Fruit fly (Drosophila melanogaster) whole organism, prepupa: Measurements from ENCODE around the gene Dredd.

Experiments
- Blimp-1 ChIP-seq: fragments of 200-800 bp; sonication (Bioruptor generic); optimal IDR thresholded peaks from 3 replicates; lab custom pipeline; 2017; ENCODE audit warnings: missing biosample characterization, missing genetic modification characterization, mild to moderate bottlenecking, moderate library complexity, missing genetic modification reagents
- CG10669 ChIP-seq: fragments of 200-800 bp; sonication (Bioruptor generic); optimal IDR thresholded peaks from 3 replicates; lab custom pipeline; 2018; ENCODE audit warnings: missing biosample characterization, mild to moderate bottlenecking, missing genetic modification characterization, moderate library complexity
- CG11762 ChIP-seq: fragments of 200-800 bp; sonication (Bioruptor generic); optimal IDR thresholded peaks from 3 replicates; lab custom pipeline; 2016; ENCODE audit warnings: missing biosample characterization, missing genetic modification characterization; ENCODE audit not compliant: insufficient read depth
- CG11902 ChIP-seq: fragments of 200-800 bp; sonication (Bioruptor generic); optimal IDR thresholded peaks from 3 replicates; lab custom pipeline; 2016; ENCODE audit warnings: missing biosample characterization, missing genetic modification characterization
- CG15336 ChIP-seq: fragments of 200-800 bp; sonication (Bioruptor generic); IDR thresholded peaks from 2 replicates; pipeline ENCODE4 v1.3.6; 2022; ENCODE audit warnings: missing biosample characterization, missing genetic modification characterization
- CG1621 ChIP-seq: fragments of 200-800 bp; sonication (Bioruptor generic); optimal IDR thresholded peaks from 3 replicates; lab custom pipeline; 2018; ENCODE audit warnings: missing biosample characterization, mild to moderate bottlenecking, missing genetic modification characterization
- CG16779 ChIP-seq: fragments of 200-800 bp; sonication (Bioruptor generic); optimal IDR thresholded peaks from 3 replicates; lab custom pipeline; 2017; ENCODE audit warnings: missing biosample characterization, mild to moderate bottlenecking, missing genetic modification characterization
- CG3032 ChIP-seq: fragments of 200-800 bp; optimal IDR thresholded peaks from 2 replicates; lab custom pipeline; 2019; ENCODE audit warnings: missing biosample characterization, mild to moderate bottlenecking, missing genetic modification characterization, moderate library complexity
- CG34406 ChIP-seq: fragments of 200-800 bp; sonication (Bioruptor generic); optimal IDR thresholded peaks from 3 replicates; lab custom pipeline; 2016; ENCODE audit warnings: missing biosample characterization, missing genetic modification characterization
- CG3919 ChIP-seq: fragments of 200-800 bp; sonication (Bioruptor generic); optimal IDR thresholded peaks from 3 replicates; lab custom pipeline; 2016; ENCODE audit warnings: missing biosample characterization, missing genetic modification characterization
- CG6163 ChIP-seq: fragments of 200-800 bp; sonication (Bioruptor generic); IDR thresholded peaks from 3 replicates; pipeline ENCODE4 v1.3.6; 2022; ENCODE audit warnings: missing biosample characterization, missing genetic modification characterization
- CG6808 ChIP-seq: fragments of 200-800 bp; sonication (Bioruptor generic); optimal IDR thresholded peaks from 3 replicates; lab custom pipeline; 2017; ENCODE audit warnings: missing biosample characterization, missing genetic modification characterization, mild to moderate bottlenecking, moderate library complexity, missing genetic modification reagents
- CG6854 ChIP-seq: fragments of 200-800 bp; sonication (Bioruptor generic); optimal IDR thresholded peaks from 2 replicates; lab custom pipeline; 2017; ENCODE audit warnings: missing biosample characterization, mild to moderate bottlenecking, missing genetic modification characterization
- CG8119 ChIP-seq: fragments of 200-800 bp; sonication (Bioruptor generic); IDR thresholded peaks from 3 replicates; pipeline ENCODE4 v1.3.6; 2022; ENCODE audit warnings: missing biosample characterization, missing genetic modification characterization
- CG8319 ChIP-seq: fragments of 200-800 bp; sonication (Bioruptor generic); optimal IDR thresholded peaks from 3 replicates; lab custom pipeline; 2016; ENCODE audit warnings: missing biosample characterization, missing genetic modification characterization
- CG9139 ChIP-seq: fragments of 200-800 bp; sonication (Bioruptor generic); optimal IDR thresholded peaks from 3 replicates; lab custom pipeline; 2017; ENCODE audit warnings: missing biosample characterization, mild to moderate bottlenecking, missing genetic modification characterization
- Eip75B ChIP-seq: fragments of 200-800 bp; sonication (Bioruptor generic); optimal IDR thresholded peaks from 3 replicates; lab custom pipeline; 2016; ENCODE audit warnings: missing biosample characterization, missing genetic modification characterization
- Eip78C ChIP-seq: fragments of 200-800 bp; sonication (Bioruptor generic); peaks from one replicate; lab custom pipeline; 2016; ENCODE audit warnings: missing biosample characterization, missing genetic modification characterization
- Eip93F ChIP-seq: fragments of 200-800 bp; sonication (Bioruptor generic); optimal IDR thresholded peaks from 2 replicates; lab custom pipeline; 2016; ENCODE audit warnings: missing biosample characterization, mild to moderate bottlenecking, missing genetic modification characterization
- Ets21C ChIP-seq: fragments of 200-800 bp; sonication (Bioruptor generic); optimal IDR thresholded peaks from 3 replicates; lab custom pipeline; 2016; ENCODE audit warnings: missing biosample characterization, missing genetic modification characterization
- Ets96B ChIP-seq: fragments of 200-800 bp; optimal IDR thresholded peaks from 2 replicates; lab custom pipeline; 2019; ENCODE audit warnings: missing biosample characterization, mild to moderate bottlenecking, missing genetic modification characterization, moderate library complexity
- Gug ChIP-seq: fragments of 200-800 bp; sonication (Bioruptor generic); IDR thresholded peaks from 2 replicates; pipeline ENCODE4 v1.3.6; 2022; ENCODE audit warnings: missing biosample characterization, missing genetic modification characterization
- Hr39 ChIP-seq: fragments of 200-800 bp; sonication (Bioruptor generic); optimal IDR thresholded peaks from 2 replicates; lab custom pipeline; 2016; ENCODE audit warnings: missing biosample characterization, missing genetic modification characterization
- Hr4 ChIP-seq: fragments of 200-800 bp; sonication (Bioruptor generic); optimal IDR thresholded peaks from 3 replicates; lab custom pipeline; 2016; ENCODE audit warnings: missing biosample characterization, missing genetic modification characterization
- Lpt ChIP-seq: fragments of 200-800 bp; sonication (Bioruptor generic); optimal IDR thresholded peaks from 3 replicates; lab custom pipeline; 2016; ENCODE audit warnings: missing biosample characterization, missing genetic modification characterization
- Met ChIP-seq: fragments of 200-800 bp; sonication (Bioruptor generic); optimal IDR thresholded peaks from 3 replicates; lab custom pipeline; 2016; ENCODE audit warnings: missing biosample characterization, missing genetic modification characterization
- OdsH ChIP-seq: fragments of 200-800 bp; sonication (Bioruptor generic); optimal IDR thresholded peaks from 3 replicates; lab custom pipeline; 2016; ENCODE audit warnings: missing biosample characterization, missing genetic modification characterization
- Smox ChIP-seq: fragments of 200-800 bp; sonication (Bioruptor generic); optimal IDR thresholded peaks from 3 replicates; lab custom pipeline; 2016; ENCODE audit warnings: missing biosample characterization, missing genetic modification characterization
- Sox102F ChIP-seq: fragments of 200-800 bp; sonication (Bioruptor generic); optimal IDR thresholded peaks from 2 replicates; lab custom pipeline; 2016; ENCODE audit warnings: missing biosample characterization, mild to moderate bottlenecking, missing genetic modification characterization
- Sox14 ChIP-seq: fragments of 200-800 bp; sonication (Bioruptor generic); optimal IDR thresholded peaks from 3 replicates; lab custom pipeline; 2016; ENCODE audit warnings: missing biosample characterization, missing genetic modification characterization
- Sox15 ChIP-seq: fragments of 200-800 bp; sonication (Bioruptor generic); optimal IDR thresholded peaks from 3 replicates; lab custom pipeline; 2016; ENCODE audit warnings: missing biosample characterization, missing genetic modification characterization
- acj6 ChIP-seq: fragments of 200-800 bp; sonication (Bioruptor generic); optimal IDR thresholded peaks from 3 replicates; lab custom pipeline; 2016; ENCODE audit warnings: missing biosample characterization, missing genetic modification characterization
- dac ChIP-seq: fragments of 200-800 bp; sonication (Bioruptor generic); optimal IDR thresholded peaks from 2 replicates; lab custom pipeline; 2017; ENCODE audit warnings: missing biosample characterization, mild to moderate bottlenecking, missing genetic modification characterization
- dsx ChIP-seq: fragments of 200-800 bp; optimal IDR thresholded peaks from 3 replicates; lab custom pipeline; 2019; ENCODE audit warnings: missing biosample characterization, mild to moderate bottlenecking, missing genetic modification characterization, moderate library complexity; ENCODE audit not compliant: poor library complexity, severe bottlenecking
- eg ChIP-seq: fragments of 200-800 bp; sonication (Bioruptor generic); IDR thresholded peaks from 3 replicates; pipeline ENCODE4 v1.3.6; 2022; ENCODE audit warnings: missing biosample characterization, missing genetic modification characterization
- esn ChIP-seq: fragments of 200-800 bp; sonication (Bioruptor generic); optimal IDR thresholded peaks from 2 replicates; lab custom pipeline; 2016; ENCODE audit warnings: missing biosample characterization, mild to moderate bottlenecking, missing genetic modification characterization, moderate library complexity
- fd85E ChIP-seq: fragments of 200-800 bp; sonication (Bioruptor generic); optimal IDR thresholded peaks from 3 replicates; lab custom pipeline; 2016; ENCODE audit warnings: missing biosample characterization, missing genetic modification characterization
- fkh ChIP-seq: fragments of 200-800 bp; sonication (Bioruptor generic); optimal IDR thresholded peaks from 3 replicates; lab custom pipeline; 2017; ENCODE audit warnings: missing biosample characterization, mild to moderate bottlenecking, missing genetic modification characterization, moderate library complexity
- lz ChIP-seq: fragments of 200-800 bp; sonication (Bioruptor generic); optimal IDR thresholded peaks from 3 replicates; lab custom pipeline; 2016; ENCODE audit warnings: missing biosample characterization, missing genetic modification characterization
- net ChIP-seq: fragments of 200-800 bp; sonication (Bioruptor generic); optimal IDR thresholded peaks from 3 replicates; lab custom pipeline; 2016; ENCODE audit warnings: missing biosample characterization, missing genetic modification characterization
- pdm3 ChIP-seq: fragments of 200-800 bp; sonication (Bioruptor generic); optimal IDR thresholded peaks from 3 replicates; lab custom pipeline; 2016; ENCODE audit warnings: missing biosample characterization, missing genetic modification characterization
- salr ChIP-seq, 2 experiments: fragments of 200-800 bp; sonication (Bioruptor generic); optimal IDR thresholded peaks; 3 replicates each; lab custom pipeline; 2016 to 2018; ENCODE audit warnings: missing biosample characterization in 2 of 2, missing genetic modification characterization in 2 of 2, mild to moderate bottlenecking in 1 of 2
- spab ChIP-seq: fragments of 200-800 bp; sonication (Bioruptor generic); optimal IDR thresholded peaks from 2 replicates; lab custom pipeline; 2017; ENCODE audit warnings: missing biosample characterization, mild to moderate bottlenecking, missing genetic modification characterization, missing genetic modification reagents
- ss ChIP-seq, 2 experiments: fragments of 200-800 bp; sonication (Bioruptor generic); optimal IDR thresholded peaks; 2 replicates in 1 of 2; 3 replicates in 1 of 2; lab custom pipeline; 2017 to 2018; ENCODE audit warnings: mild to moderate bottlenecking in 2 of 2, missing biosample characterization in 2 of 2, missing genetic modification characterization in 2 of 2, moderate library complexity in 1 of 2
- svp ChIP-seq: fragments of 200-800 bp; sonication (Bioruptor generic); peaks from one replicate; lab custom pipeline; 2016; ENCODE audit warnings: missing biosample characterization, missing genetic modification characterization
- topi ChIP-seq: fragments of 200-800 bp; sonication (Bioruptor generic); optimal IDR thresholded peaks from 3 replicates; lab custom pipeline; 2016; ENCODE audit warnings: missing biosample characterization, missing genetic modification characterization
- vri ChIP-seq: fragments of 200-800 bp; sonication (Bioruptor generic); optimal IDR thresholded peaks from 3 replicates; lab custom pipeline; 2016; ENCODE audit warnings: missing biosample characterization, mild to moderate bottlenecking, missing genetic modification characterization

Dredd gene

dm6 chrX:635495-636142, at the start of gene Dredd:
Dredd (minus strand) TSS chrX:635545.
- TF ChIP-seq lz (GFP tag; lab: Kevin White, UChicago), result no peak
- TF ChIP-seq eg (GFP tag; lab: Robert Waterston, UW), result no peak
- TF ChIP-seq topi (GFP tag; lab: Kevin White, UChicago), result peak; percentile 14
- TF ChIP-seq svp (GFP tag; lab: Kevin White, UChicago), result peak; percentile 84
- TF ChIP-seq ss (GFP tag; optimal IDR thresholded peaks at IDR 0.05; lab: Kevin White, UChicago), result peak in 1 of 2 experiments; percentile 27
- TF ChIP-seq esn (GFP tag; lab: Kevin White, UChicago), result peak; percentile 27
- TF ChIP-seq Hr4, result no peak
- no peak for TF ChIP-seq Sox102F (GFP tag; lab: Kevin White, UChicago)
- no peak for TF ChIP-seq CG11762 (GFP tag; lab: Kevin White, UChicago)
- no peak for TF ChIP-seq CG15336
- TF ChIP-seq CG3919 (GFP tag; lab: Kevin White, UChicago), result no peak
- peak; percentile 24 for TF ChIP-seq Sox14
- peak; percentile 40 for TF ChIP-seq Eip78C
- TF ChIP-seq Hr39 (GFP tag; lab: Kevin White, UChicago), result no peak
- TF ChIP-seq CG11902 (GFP tag; lab: Kevin White, UChicago), result no peak
- peak; percentile 67 for TF ChIP-seq Eip93F (GFP tag; lab: Kevin White, UChicago)
- no peak for TF ChIP-seq CG3032 (tag; lab: Kevin White, UChicago)

- TF ChIP-seq CG8119 (GFP tag; lab: Robert Waterston, UW), result peak; percentile 37; the same call in 2 of the 3 replicates
- TF ChIP-seq Smox, result peak; percentile 33
- TF ChIP-seq Sox15 (GFP tag; lab: Kevin White, UChicago), result no peak
- peak; percentile 28 for TF ChIP-seq acj6
- TF ChIP-seq CG6808 (GFP tag; lab: Kevin White, UChicago), result no peak
- TF ChIP-seq CG3919 (GFP tag; lab: Kevin White, UChicago), result peak; percentile 44
- no peak for TF ChIP-seq CG6854
- no peak for TF ChIP-seq spab (GFP tag; lab: Kevin White, UChicago)
- TF ChIP-seq CG15336, result peak; percentile 49; the same call in 1 of the 2 replicates
- TF ChIP-seq OdsH (GFP tag; lab: Kevin White, UChicago), result peak; percentile 23
- peak; percentile 38 for TF ChIP-seq Hr39 (GFP tag; lab: Kevin White, UChicago)
- peak; percentile 9 for TF ChIP-seq dac (GFP tag; lab: Kevin White, UChicago)
- no peak for TF ChIP-seq Lpt (GFP tag; lab: Kevin White, UChicago)
- no peak for TF ChIP-seq CG11902 (GFP tag; lab: Kevin White, UChicago)
- peak; percentile 12 for TF ChIP-seq esn (GFP tag; lab: Kevin White, UChicago)
- TF ChIP-seq CG8319 (GFP tag; lab: Kevin White, UChicago), result no peak
- no peak for TF ChIP-seq vri (GFP tag; lab: Kevin White, UChicago)
- no peak for TF ChIP-seq ss (GFP tag; optimal IDR thresholded peaks at IDR 0.05; lab: Kevin White, UChicago)
- TF ChIP-seq CG34406 (GFP tag; lab: Kevin White, UChicago), result no peak
- TF ChIP-seq CG11762 (GFP tag; lab: Kevin White, UChicago), result no peak
- peak in 1 of 2 experiments; percentile 2 for TF ChIP-seq salr (GFP tag; optimal IDR thresholded peaks at IDR 0.05; lab: Kevin White, UChicago)
- peak; percentile 53; the same call in 2 of the 3 replicates for TF ChIP-seq eg (GFP tag; lab: Robert Waterston, UW)
- TF ChIP-seq Hr4, result peak; percentile 32
- TF ChIP-seq Ets96B (tag; lab: Kevin White, UChicago), result no peak
- TF ChIP-seq Gug (GFP tag; lab: Robert Waterston, UW), result peak; percentile 38; the same call in 1 of the 2 replicates
- peak; percentile 23 for TF ChIP-seq Eip75B (GFP tag; lab: Kevin White, UChicago)
- peak; percentile 2 for TF ChIP-seq CG1621
- TF ChIP-seq CG16779, result no peak
- no peak for TF ChIP-seq Blimp-1
- no peak for TF ChIP-seq fd85E (GFP tag; lab: Kevin White, UChicago)
- TF ChIP-seq Met (GFP tag; lab: Kevin White, UChicago), result peak; percentile 38
- TF ChIP-seq svp (GFP tag; lab: Kevin White, UChicago), result peak; percentile 14
- peak; percentile 33 for TF ChIP-seq pdm3 (GFP tag; lab: Kevin White, UChicago)
- peak; percentile 49 for TF ChIP-seq dsx (GFP tag; lab: Kevin White, UChicago)
- TF ChIP-seq CG9139 (GFP tag; lab: Kevin White, UChicago), result no peak
- TF ChIP-seq fkh (GFP tag; lab: Kevin White, UChicago), result no peak
- TF ChIP-seq net, result no peak
- TF ChIP-seq Sox14, result peak; percentile 23
- TF ChIP-seq Ets21C (GFP tag; lab: Kevin White, UChicago), result peak; percentile 22
- TF ChIP-seq lz (GFP tag; lab: Kevin White, UChicago), result peak; percentile 20
- TF ChIP-seq CG6163 (GFP tag; lab: Robert Waterston, UW), result peak; percentile 62
- TF ChIP-seq CG10669, result no peak
Observed at dm6 chrX:678503-678902, 43.2 kb upstream of the Dredd start.
